Fruit fly (Drosophila melanogaster) whole organism, embryonic: ENCODE measurements around the gene Sec20.

Source experiments
- Aef1 ChIP-seq: fragments of 200-800 bp; sonication (Bioruptor generic); IDR thresholded peaks from 3 replicates; pipeline ENCODE4 v1.3.6; 2022; ENCODE audit warnings: missing biosample characterization, missing genetic modification characterization
- Bdp1 ChIP-seq: fragments of 200-800 bp; sonication (Bioruptor generic); optimal IDR thresholded peaks from 3 replicates; lab custom pipeline; 2016; ENCODE audit warnings: missing biosample characterization, missing genetic modification characterization
- C15 ChIP-seq: fragments of 200-800 bp; sonication (Bioruptor generic); IDR thresholded peaks from 3 replicates; pipeline ENCODE4 v1.3.6; 2022; ENCODE audit warnings: missing biosample characterization, missing genetic modification characterization
- CG10267 ChIP-seq: fragments of 200-800 bp; sonication (Bioruptor generic); optimal IDR thresholded peaks from 2 replicates; lab custom pipeline; 2018; ENCODE audit warnings: missing biosample characterization, mild to moderate bottlenecking, missing genetic modification characterization, moderate library complexity
- CG10321 ChIP-seq: fragments of 200-800 bp; sonication (Bioruptor generic); IDR thresholded peaks from 2 replicates; pipeline ENCODE4 v1.3.6; 2022; ENCODE audit warnings: missing biosample characterization, missing genetic modification characterization
- CG11560 ChIP-seq: fragments of 200-800 bp; sonication (Bioruptor generic); IDR thresholded peaks from 3 replicates; pipeline ENCODE4 v1.3.6; 2022; ENCODE audit warnings: missing biosample characterization, missing genetic modification characterization
- CG12942 ChIP-seq: fragments of 200-800 bp; sonication (Bioruptor generic); optimal IDR thresholded peaks from 3 replicates; lab custom pipeline; 2016; ENCODE audit warnings: missing biosample characterization, missing genetic modification characterization
- CG15011 ChIP-seq: fragments of 200-800 bp; sonication (Bioruptor generic); optimal IDR thresholded peaks from 3 replicates; lab custom pipeline; 2018; ENCODE audit warnings: missing biosample characterization, mild to moderate bottlenecking, missing genetic modification characterization
- CG15514 ChIP-seq: fragments of 200-800 bp; sonication (Bioruptor generic); optimal IDR thresholded peaks from 3 replicates; lab custom pipeline; 2017; ENCODE audit warnings: missing biosample characterization, missing genetic modification characterization, mild to moderate bottlenecking, moderate library complexity, missing genetic modification reagents
- CG1602 ChIP-seq: fragments of 200-800 bp; sonication (Bioruptor generic); optimal IDR thresholded peaks from 3 replicates; lab custom pipeline; 2016; ENCODE audit warnings: missing biosample characterization, missing genetic modification characterization
- CG17829 ChIP-seq: fragments of 200-800 bp; optimal IDR thresholded peaks from 2 replicates; lab custom pipeline; 2019; ENCODE audit warnings: missing biosample characterization, mild to moderate bottlenecking, missing genetic modification characterization, moderate library complexity
- CG1832 ChIP-seq: fragments of 200-800 bp; sonication (Bioruptor generic); optimal IDR thresholded peaks from 2 replicates; lab custom pipeline; 2017; ENCODE audit warnings: missing biosample characterization, mild to moderate bottlenecking, missing genetic modification characterization, inconsistent platforms
- CG30403 ChIP-seq: fragments of 200-800 bp; sonication (Bioruptor generic); optimal IDR thresholded peaks from 3 replicates; lab custom pipeline; 2016; ENCODE audit warnings: missing biosample characterization, missing genetic modification characterization
- CG30431 ChIP-seq: fragments of 200-800 bp; sonication (Bioruptor generic); optimal IDR thresholded peaks from 2 replicates; lab custom pipeline; 2017; ENCODE audit warnings: missing biosample characterization, missing genetic modification characterization
- CG31224 ChIP-seq: fragments of 200-800 bp; sonication (Bioruptor generic); IDR thresholded peaks from 2 replicates; pipeline ENCODE4 v1.3.6; 2022; ENCODE audit warnings: missing biosample characterization, missing genetic modification characterization
- CG31365 ChIP-seq: fragments of 200-800 bp; sonication (Bioruptor generic); optimal IDR thresholded peaks from 2 replicates; lab custom pipeline; 2018; ENCODE audit warnings: missing biosample characterization, mild to moderate bottlenecking, missing genetic modification characterization
- CG32532 ChIP-seq: fragments of 200-800 bp; sonication (Bioruptor generic); IDR thresholded peaks from 2 replicates; pipeline ENCODE4 v1.3.6; 2022; ENCODE audit warnings: missing biosample characterization, missing genetic modification characterization
- CG42726 ChIP-seq: fragments of 200-800 bp; sonication (Bioruptor generic); IDR thresholded peaks from 2 replicates; pipeline ENCODE4 v1.3.6; 2022; ENCODE audit warnings: missing biosample characterization, missing genetic modification characterization; ENCODE audit not compliant: partially characterized antibody
- CG4617 ChIP-seq: fragments of 200-800 bp; sonication (Bioruptor generic); optimal IDR thresholded peaks from 3 replicates; lab custom pipeline; 2016; ENCODE audit warnings: missing biosample characterization, missing genetic modification characterization, borderline replicate concordance
- CG4730 ChIP-seq: fragments of 200-800 bp; sonication (Bioruptor generic); IDR thresholded peaks from 2 replicates; pipeline ENCODE4 v1.3.6; 2022; ENCODE audit warnings: missing biosample characterization, missing genetic modification characterization
- CG6254 ChIP-seq: fragments of 200-800 bp; sonication (Bioruptor generic); optimal IDR thresholded peaks from 3 replicates; lab custom pipeline; 2017; ENCODE audit warnings: mild to moderate bottlenecking, missing biosample characterization, missing genetic modification reagents, missing genetic modification characterization
- CG8944 ChIP-seq: fragments of 200-800 bp; sonication (Bioruptor generic); optimal IDR thresholded peaks from 3 replicates; lab custom pipeline; 2016; ENCODE audit warnings: missing biosample characterization, missing genetic modification characterization
- CG9609 ChIP-seq: fragments of 200-800 bp; sonication (Bioruptor generic); optimal IDR thresholded peaks from 3 replicates; lab custom pipeline; 2016; ENCODE audit warnings: missing biosample characterization, missing genetic modification characterization
- CG9727 ChIP-seq: fragments of 200-800 bp; sonication (Bioruptor generic); optimal IDR thresholded peaks from 3 replicates; lab custom pipeline; 2017; ENCODE audit warnings: missing biosample characterization, mild to moderate bottlenecking, missing genetic modification characterization
- Camta ChIP-seq: fragments of 200-800 bp; sonication (Bioruptor generic); optimal IDR thresholded peaks from 2 replicates; lab custom pipeline; 2016; ENCODE audit warnings: missing biosample characterization, missing genetic modification characterization
- Dad ChIP-seq: fragments of 200-800 bp; sonication (Bioruptor generic); optimal IDR thresholded peaks from 3 replicates; lab custom pipeline; 2016; ENCODE audit warnings: missing biosample characterization, missing genetic modification characterization
- Hmx ChIP-seq: fragments of 200-800 bp; sonication (Bioruptor generic); optimal IDR thresholded peaks from 2 replicates; lab custom pipeline; 2016; ENCODE audit warnings: missing biosample characterization, missing genetic modification characterization
- Hsf ChIP-seq: fragments of 200-800 bp; sonication (Bioruptor generic); optimal IDR thresholded peaks from 3 replicates; lab custom pipeline; 2016; ENCODE audit warnings: missing biosample characterization, missing genetic modification characterization
- MBD-R2 ChIP-seq: fragments of 200-800 bp; sonication (Bioruptor generic); IDR thresholded peaks from 2 replicates; pipeline ENCODE4 v1.3.6; 2022; ENCODE audit warnings: missing biosample characterization, missing genetic modification characterization
- MESR4 ChIP-seq: fragments of 200-800 bp; sonication (Bioruptor generic); optimal IDR thresholded peaks from 2 replicates; lab custom pipeline; 2018; ENCODE audit warnings: missing biosample characterization, mild to moderate bottlenecking, missing genetic modification characterization, moderate library complexity
- Opbp ChIP-seq: fragments of 200-800 bp; sonication (Bioruptor generic); IDR thresholded peaks from 3 replicates; pipeline ENCODE4 v1.3.6; 2022; ENCODE audit warnings: missing biosample characterization, missing genetic modification characterization; ENCODE audit not compliant: partially characterized antibody
- Ravus ChIP-seq: fragments of 200-800 bp; sonication (Bioruptor generic); IDR thresholded peaks from 2 replicates; pipeline ENCODE4 v1.3.6; 2022; ENCODE audit warnings: missing biosample characterization, missing genetic modification characterization
- abd-A ChIP-seq: fragments of 200-800 bp; sonication (Bioruptor generic); optimal IDR thresholded peaks from 3 replicates; lab custom pipeline; 2019; ENCODE audit warnings: missing biosample characterization, mild to moderate bottlenecking, missing genetic modification characterization, moderate library complexity
- bab2 ChIP-seq: fragments of 200-800 bp; sonication (Bioruptor generic); optimal IDR thresholded peaks from 2 replicates; lab custom pipeline; 2016; ENCODE audit warnings: missing biosample characterization, missing genetic modification characterization
- cad ChIP-seq: fragments of >200 bp; optimal IDR thresholded peaks from 2 replicates; lab custom pipeline; 2017; ENCODE audit warnings: missing biosample characterization, missing genetic modification characterization
- dysf ChIP-seq: fragments of 200-800 bp; sonication (Bioruptor generic); IDR thresholded peaks from 3 replicates; pipeline ENCODE4 v1.3.6; 2022; ENCODE audit warnings: missing biosample characterization, missing genetic modification characterization
- fd96Cb ChIP-seq: fragments of 200-800 bp; sonication (Bioruptor generic); optimal IDR thresholded peaks from 2 replicates; lab custom pipeline; 2018; ENCODE audit warnings: missing biosample characterization, mild to moderate bottlenecking, missing genetic modification characterization, moderate library complexity
- gcm2 ChIP-seq: fragments of 200-800 bp; sonication (Bioruptor generic); optimal IDR thresholded peaks from 2 replicates; lab custom pipeline; 2016; ENCODE audit warnings: missing biosample characterization, missing genetic modification characterization
- gt ChIP-seq: fragments of 200-800 bp; sonication (Bioruptor generic); IDR thresholded peaks from 2 replicates; pipeline ENCODE4 v1.3.6; 2022; ENCODE audit warnings: missing biosample characterization, missing genetic modification characterization
- hb ChIP-seq: fragments of 200-800 bp; sonication (Bioruptor generic); IDR thresholded peaks from 3 replicates; pipeline ENCODE4 v1.3.6; 2022; ENCODE audit warnings: missing biosample characterization, missing genetic modification characterization; ENCODE audit not compliant: partially characterized antibody
- jumu ChIP-seq: fragments of 200-800 bp; sonication (Bioruptor generic); optimal IDR thresholded peaks from 3 replicates; lab custom pipeline; 2016; ENCODE audit warnings: missing biosample characterization, missing genetic modification characterization
- kni ChIP-seq: fragments of 200-800 bp; sonication (Bioruptor generic); optimal IDR thresholded peaks from 3 replicates; lab custom pipeline; 2017; ENCODE audit warnings: mild to moderate bottlenecking, missing biosample characterization, missing genetic modification reagents, missing genetic modification characterization
- mld ChIP-seq: fragments of 200-800 bp; sonication (Bioruptor generic); IDR thresholded peaks from 3 replicates; pipeline ENCODE4 v1.3.6; 2022; ENCODE audit warnings: missing biosample characterization, missing genetic modification characterization; ENCODE audit not compliant: partially characterized antibody
- nau ChIP-seq: fragments of 200-800 bp; sonication (Bioruptor generic); optimal IDR thresholded peaks from 3 replicates; lab custom pipeline; 2017; ENCODE audit warnings: missing biosample characterization, mild to moderate bottlenecking, missing genetic modification characterization, missing genetic modification reagents
- otp ChIP-seq: fragments of 200-800 bp; sonication (Bioruptor generic); IDR thresholded peaks from 3 replicates; pipeline ENCODE4, ENCODE4 v1.3.6; 2022; ENCODE audit warnings: missing biosample characterization, missing genetic modification characterization
- pita ChIP-seq: fragments of 200-800 bp; sonication (Bioruptor generic); optimal IDR thresholded peaks from 2 replicates; lab custom pipeline; 2017; ENCODE audit warnings: missing biosample characterization, mild to moderate bottlenecking, missing genetic modification characterization
- pum ChIP-seq: fragments of 200-800 bp; sonication (Bioruptor generic); optimal IDR thresholded peaks from 2 replicates; lab custom pipeline; 2016; ENCODE audit warnings: missing biosample characterization, missing genetic modification characterization
- repo ChIP-seq: fragments of 200-800 bp; sonication (Bioruptor generic); optimal IDR thresholded peaks from 2 replicates; lab custom pipeline; 2016; ENCODE audit warnings: missing biosample characterization, missing genetic modification characterization
- sd ChIP-seq: fragments of 200-800 bp; sonication (Bioruptor generic); optimal IDR thresholded peaks from 3 replicates; lab custom pipeline; 2018; ENCODE audit warnings: missing biosample characterization, mild to moderate bottlenecking, missing genetic modification characterization, moderate library complexity
- tin ChIP-seq: fragments of 200-800 bp; sonication (Bioruptor generic); optimal IDR thresholded peaks from 3 replicates; lab custom pipeline; 2016; ENCODE audit warnings: missing biosample characterization, missing genetic modification characterization
- zfh1 ChIP-seq: fragments of 200-800 bp; sonication (Bioruptor generic); IDR thresholded peaks from 3 replicates; pipeline ENCODE4 v1.3.6; 2022; ENCODE audit warnings: missing biosample characterization, missing genetic modification characterization

Gene Sec20

DNA sequence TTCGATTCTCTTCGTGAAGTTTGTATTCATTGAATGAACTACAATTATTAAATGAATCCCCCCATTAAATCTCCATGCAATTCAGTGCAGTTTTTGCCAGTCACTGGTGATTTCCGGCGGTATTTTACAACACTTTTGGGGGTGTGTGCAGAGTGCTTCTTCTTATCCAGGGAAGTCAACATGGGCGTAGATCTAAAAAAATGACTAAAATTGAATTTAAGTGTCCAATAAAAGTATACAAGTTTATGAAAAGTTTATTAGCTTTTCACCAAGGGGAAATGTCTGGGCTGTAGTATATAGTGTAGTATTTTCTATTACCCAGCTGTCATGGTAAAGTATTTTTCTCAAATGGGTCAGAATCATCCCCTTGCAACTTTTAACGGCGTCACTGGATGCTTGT, 32.8 kb downstream of the Sec20 start, which contains the start of gene Hpf1:
Gene Hpf1, plus strand, starts transcription at position 383 of the 400 bp plus-strand sequence.
- TF ChIP-seq Ravus (GFP tag; lab: Robert Waterston, UW), result peak; percentile 93
- TF ChIP-seq jumu (GFP tag; lab: Kevin White, UChicago), result peak; percentile 98
- TF ChIP-seq CG31224 (GFP tag; lab: Robert Waterston, UW), result peak; percentile 95
- no peak for TF ChIP-seq pita (GFP tag; lab: Kevin White, UChicago)
- peak; percentile 94 for TF ChIP-seq C15 (GFP tag; lab: Robert Waterston, UW)
- peak; percentile 99 for TF ChIP-seq CG9609 (GFP tag; lab: Kevin White, UChicago)
- peak; percentile 98 for TF ChIP-seq pum (GFP tag; lab: Kevin White, UChicago)
- TF ChIP-seq gcm2, result peak; percentile 96
- TF ChIP-seq CG30403 (GFP tag; lab: Kevin White, UChicago), result peak; percentile 99
- TF ChIP-seq CG6254 (GFP tag; lab: Kevin White, UChicago), result peak; percentile 93
- TF ChIP-seq Hmx (GFP tag; lab: Kevin White, UChicago), result peak; percentile 95
- peak; percentile 98 for TF ChIP-seq Camta (GFP tag; lab: Kevin White, UChicago)
- TF ChIP-seq bab2 (GFP tag; lab: Kevin White, UChicago), result peak; percentile 99
- peak; percentile 98 for TF ChIP-seq CG1602 (GFP tag; lab: Kevin White, UChicago)
- peak; percentile 91 for TF ChIP-seq gt (GFP tag; lab: Robert Waterston, UW)
- TF ChIP-seq CG15514, result peak; percentile 94
- no peak for TF ChIP-seq hb
- TF ChIP-seq repo (GFP tag; lab: Kevin White, UChicago), result peak; percentile 97
- TF ChIP-seq abd-A, result no peak
- TF ChIP-seq CG4730 (GFP tag; lab: Robert Waterston, UW), result peak; percentile 96
- peak; percentile 99 for TF ChIP-seq MBD-R2 (GFP tag; lab: Robert Waterston, UW)
- peak; percentile 97 for TF ChIP-seq CG12942 (GFP tag; lab: Kevin White, UChicago)
- TF ChIP-seq MESR4 (GFP tag; lab: Kevin White, UChicago), result peak; percentile 86
- peak; percentile 98 for TF ChIP-seq Aef1 (GFP tag; lab: Robert Waterston, UW)
- TF ChIP-seq CG32532 (GFP tag; lab: Robert Waterston, UW), result peak; percentile 99
- TF ChIP-seq mld (GFP tag; lab: Robert Waterston, UW), result no peak
- TF ChIP-seq zfh1 (GFP tag; lab: Robert Waterston, UW), result peak; percentile 98
- TF ChIP-seq sd (tag; lab: Kevin White, UChicago), result peak; percentile 94
- TF ChIP-seq otp (GFP tag; lab: Robert Waterston, UW), result peak; percentile 97
- peak; percentile 98 for TF ChIP-seq nau (GFP tag; lab: Kevin White, UChicago)
- TF ChIP-seq Bdp1 (GFP tag; lab: Kevin White, UChicago), result peak; percentile 92
- TF ChIP-seq CG10267, result peak; percentile 97
- peak; percentile 98 for TF ChIP-seq Dad (GFP tag; lab: Kevin White, UChicago)
- TF ChIP-seq tin (GFP tag; lab: Kevin White, UChicago), result peak; percentile 98
- TF ChIP-seq CG31365, result peak; percentile 90
- TF ChIP-seq cad (GFP tag; lab: Kevin White, UChicago), result no peak
- peak; percentile 80; the same call in 1 of the 2 replicates for TF ChIP-seq CG10321 (GFP tag; lab: Robert Waterston, UW)
- TF ChIP-seq dysf, result peak; percentile 99
- TF ChIP-seq CG11560 (tag; lab: Robert Waterston, UW), result peak; percentile 90
- TF ChIP-seq fd96Cb (tag; lab: Kevin White, UChicago), result peak; percentile 98
- TF ChIP-seq Hsf (GFP tag; lab: Kevin White, UChicago), result peak; percentile 99
- peak; percentile 99 for TF ChIP-seq CG8944 (GFP tag; lab: Kevin White, UChicago)
- TF ChIP-seq CG9727 (GFP tag; lab: Kevin White, UChicago), result peak; percentile 98
- TF ChIP-seq CG1832, result no peak
- peak; percentile 68 for TF ChIP-seq kni
- peak; percentile 98 for TF ChIP-seq CG30431
- TF ChIP-seq CG42726 (GFP tag; lab: Robert Waterston, UW), result 0 out of 2 replicates have a peak, but pooled peaks have one; percentile 29
- TF ChIP-seq Opbp, result peak; percentile 61; the same call in 1 of the 3 replicates
- peak; percentile 97 for TF ChIP-seq CG15011 (GFP tag; lab: Kevin White, UChicago)
- TF ChIP-seq CG4617 (GFP tag; lab: Kevin White, UChicago), result peak; percentile 98
- TF ChIP-seq CG17829 (tag; lab: Kevin White, UChicago), result peak; percentile 97
